Fruit fly (Drosophila melanogaster) whole organism, embryonic: Measurements from ENCODE around the gene CG9837.

ENCODE experiments used
- Abd-B ChIP-seq: fragments of 200-800 bp; sonication (Bioruptor generic); optimal IDR thresholded peaks from 2 replicates; lab custom pipeline; 2018; ENCODE audit warnings: missing biosample characterization, mild to moderate bottlenecking, missing genetic modification characterization, moderate library complexity
- Atf-2 ChIP-seq: fragments of 200-800 bp; sonication (Bioruptor generic); optimal IDR thresholded peaks from 2 replicates; lab custom pipeline; 2016; ENCODE audit warnings: missing biosample characterization, missing genetic modification characterization
- Atf6 ChIP-seq: fragments of 200-800 bp; sonication (Bioruptor generic); IDR thresholded peaks from 2 replicates; pipeline ENCODE4 v1.3.6; 2022; ENCODE audit warnings: missing biosample characterization, missing genetic modification characterization
- BtbVII ChIP-seq: fragments of 200-800 bp; sonication (Bioruptor generic); optimal IDR thresholded peaks from 3 replicates; lab custom pipeline; 2017; ENCODE audit warnings: missing biosample characterization, mild to moderate bottlenecking, missing genetic modification characterization
- CG10147 ChIP-seq: fragments of 200-800 bp; sonication (Bioruptor generic); optimal IDR thresholded peaks from 2 replicates; lab custom pipeline; 2019; ENCODE audit warnings: missing biosample characterization, mild to moderate bottlenecking, missing genetic modification characterization, moderate library complexity
- CG10321 ChIP-seq: fragments of 200-800 bp; sonication (Bioruptor generic); IDR thresholded peaks from 2 replicates; pipeline ENCODE4 v1.3.6; 2022; ENCODE audit warnings: missing biosample characterization, missing genetic modification characterization
- CG10431 ChIP-seq: fragments of 200-800 bp; sonication (Bioruptor generic); optimal IDR thresholded peaks from 3 replicates; lab custom pipeline; 2018; ENCODE audit warnings: missing biosample characterization, mild to moderate bottlenecking, missing genetic modification characterization
- CG11398 ChIP-seq: fragments of 200-800 bp; sonication (Bioruptor generic); optimal IDR thresholded peaks from 2 replicates; lab custom pipeline; 2016; ENCODE audit warnings: missing biosample characterization, missing genetic modification characterization
- CG12299 ChIP-seq: fragments of 200-800 bp; sonication (Bioruptor generic); optimal IDR thresholded peaks from 2 replicates; lab custom pipeline; 2018; ENCODE audit warnings: missing biosample characterization, mild to moderate bottlenecking, missing genetic modification characterization
- CG15601 ChIP-seq: fragments of 200-800 bp; sonication (Bioruptor generic); optimal IDR thresholded peaks from 3 replicates; lab custom pipeline; 2019; ENCODE audit warnings: missing biosample characterization, mild to moderate bottlenecking, missing genetic modification characterization, moderate library complexity
- CG16815 ChIP-seq: fragments of 200-800 bp; sonication (Bioruptor generic); optimal IDR thresholded peaks from 3 replicates; lab custom pipeline; 2017; ENCODE audit warnings: missing biosample characterization, mild to moderate bottlenecking, missing genetic modification characterization
- CG17186 ChIP-seq: fragments of 200-800 bp; sonication (Bioruptor generic); optimal IDR thresholded peaks from 3 replicates; lab custom pipeline; 2017; ENCODE audit warnings: missing biosample characterization, missing genetic modification reagents, missing genetic modification characterization
- CG2199 ChIP-seq: fragments of 200-800 bp; sonication (Bioruptor generic); IDR thresholded peaks from 3 replicates; pipeline ENCODE4 v1.3.6; 2022; ENCODE audit warnings: missing biosample characterization, missing genetic modification characterization
- CG2678 ChIP-seq: fragments of 200-800 bp; sonication (Bioruptor generic); optimal IDR thresholded peaks from 3 replicates; lab custom pipeline; 2019; ENCODE audit warnings: missing biosample characterization, mild to moderate bottlenecking, missing genetic modification characterization, moderate library complexity
- CG30020 ChIP-seq: fragments of 200-800 bp; optimal IDR thresholded peaks from 2 replicates; lab custom pipeline; 2019; ENCODE audit warnings: missing biosample characterization, mild to moderate bottlenecking, missing genetic modification characterization, moderate library complexity
- CG31441 ChIP-seq: fragments of 200-800 bp; sonication (Bioruptor generic); IDR thresholded peaks from 2 replicates; pipeline ENCODE4 v1.3.6; 2022; ENCODE audit warnings: missing biosample characterization, missing genetic modification characterization
- CG34376 ChIP-seq: fragments of 200-800 bp; sonication (Bioruptor generic); optimal IDR thresholded peaks from 2 replicates; lab custom pipeline; 2018; ENCODE audit warnings: missing biosample characterization, mild to moderate bottlenecking, missing genetic modification characterization
- CG4707 ChIP-seq: fragments of 200-800 bp; sonication (Bioruptor generic); optimal IDR thresholded peaks from 2 replicates; lab custom pipeline; 2018; ENCODE audit warnings: missing biosample characterization, mild to moderate bottlenecking, missing genetic modification characterization, moderate library complexity
- CG4730 ChIP-seq: fragments of 200-800 bp; sonication (Bioruptor generic); IDR thresholded peaks from 2 replicates; pipeline ENCODE4 v1.3.6; 2022; ENCODE audit warnings: missing biosample characterization, missing genetic modification characterization
- CG5245 ChIP-seq: fragments of 200-800 bp; sonication (Bioruptor generic); optimal IDR thresholded peaks from 3 replicates; lab custom pipeline; 2016; ENCODE audit warnings: missing biosample characterization, missing genetic modification characterization
- CG8359 ChIP-seq: fragments of 200-800 bp; sonication (Bioruptor generic); optimal IDR thresholded peaks from 2 replicates; lab custom pipeline; 2017; ENCODE audit warnings: missing biosample characterization, mild to moderate bottlenecking, missing genetic modification characterization, borderline replicate concordance
- CG9817 ChIP-seq: fragments of 200-800 bp; sonication (Bioruptor generic); optimal IDR thresholded peaks from 2 replicates; lab custom pipeline; 2018; ENCODE audit warnings: missing biosample characterization, mild to moderate bottlenecking, missing genetic modification characterization, moderate library complexity
- Dref ChIP-seq: fragments of 200-800 bp; sonication (Bioruptor generic); IDR thresholded peaks from 2 replicates; pipeline ENCODE4 v1.3.6; 2022; ENCODE audit warnings: missing biosample characterization, missing genetic modification characterization
- Fer3 ChIP-seq: fragments of 200-800 bp; sonication (Bioruptor generic); optimal IDR thresholded peaks from 2 replicates; lab custom pipeline; 2018; ENCODE audit warnings: missing biosample characterization, mild to moderate bottlenecking, missing genetic modification characterization, moderate library complexity
- H2.0 ChIP-seq: fragments of 200-800 bp; sonication (Bioruptor generic); IDR thresholded peaks from 2 replicates; pipeline ENCODE4 v1.3.6; 2022; ENCODE audit warnings: missing biosample characterization, missing genetic modification characterization
- Hr3 ChIP-seq: fragments of 200-800 bp; sonication (Bioruptor generic); optimal IDR thresholded peaks from 3 replicates; lab custom pipeline; 2016; ENCODE audit warnings: missing biosample characterization, missing genetic modification characterization
- Hr78 ChIP-seq, 2 experiments: fragments of 200-800 bp in 1 of 2; fragments of >200 bp in 1 of 2; sonication (Bioruptor generic) in 1 of 2; optimal IDR thresholded peaks; 2 replicates each; lab custom pipeline; 2017 to 2019; ENCODE audit warnings: missing biosample characterization in 2 of 2, missing genetic modification characterization in 2 of 2, mild to moderate bottlenecking in 1 of 2, moderate library complexity in 1 of 2
- Mrtf ChIP-seq: fragments of 200-800 bp; sonication (Bioruptor generic); IDR thresholded peaks from 3 replicates; pipeline ENCODE4 v1.3.6; 2022; ENCODE audit warnings: missing biosample characterization, missing genetic modification characterization
- NfI ChIP-seq: fragments of 200-800 bp; sonication (Bioruptor generic); optimal IDR thresholded peaks from 3 replicates; lab custom pipeline; 2018; ENCODE audit warnings: missing biosample characterization, mild to moderate bottlenecking, missing genetic modification characterization, moderate library complexity
- Spps ChIP-seq: fragments of 200-800 bp; sonication (Bioruptor generic); optimal IDR thresholded peaks from 2 replicates; lab custom pipeline; 2018; ENCODE audit warnings: missing biosample characterization, mild to moderate bottlenecking, missing genetic modification characterization
- Ssrp ChIP-seq: fragments of 200-800 bp; sonication (Bioruptor generic); optimal IDR thresholded peaks from 2 replicates; lab custom pipeline; 2018; ENCODE audit warnings: missing biosample characterization, mild to moderate bottlenecking, missing genetic modification characterization, moderate library complexity
- YL-1 ChIP-seq: fragments of 200-800 bp; sonication (Bioruptor generic); optimal IDR thresholded peaks from 3 replicates; lab custom pipeline; 2017; ENCODE audit warnings: missing biosample characterization, mild to moderate bottlenecking, missing genetic modification characterization
- ap ChIP-seq: fragments of 200-800 bp; sonication (Bioruptor generic); IDR thresholded peaks from 2 replicates; pipeline ENCODE4 v1.3.6; 2022; ENCODE audit warnings: missing biosample characterization, missing genetic modification characterization
- cato ChIP-seq: fragments of 200-800 bp; sonication (Bioruptor generic); optimal IDR thresholded peaks from 2 replicates; lab custom pipeline; 2016; ENCODE audit warnings: missing biosample characterization, missing genetic modification characterization, borderline replicate concordance
- chinmo ChIP-seq: fragments of 200-800 bp; sonication (Bioruptor generic); IDR thresholded peaks from 4 replicates; pipeline ENCODE4 v1.3.6; 2022; ENCODE audit warnings: missing biosample characterization, missing genetic modification characterization; ENCODE audit not compliant: partially characterized antibody
- croc ChIP-seq: fragments of 200-800 bp; sonication (Bioruptor generic); conservative IDR thresholded peaks from 3 replicates; pipeline ENCODE4 v1.3.6; 2022; ENCODE audit warnings: missing biosample characterization, missing genetic modification characterization
- fd3F ChIP-seq: fragments of 200-800 bp; sonication (Bioruptor generic); optimal IDR thresholded peaks from 2 replicates; lab custom pipeline; 2018; ENCODE audit warnings: missing biosample characterization, mild to moderate bottlenecking, missing genetic modification characterization, moderate library complexity
- hb ChIP-seq: fragments of 200-800 bp; sonication (Bioruptor generic); IDR thresholded peaks from 3 replicates; pipeline ENCODE4 v1.3.6; 2022; ENCODE audit warnings: missing biosample characterization, missing genetic modification characterization; ENCODE audit not compliant: partially characterized antibody
- mam ChIP-seq: fragments of 200-800 bp; sonication (Bioruptor generic); optimal IDR thresholded peaks from 3 replicates; lab custom pipeline; 2016; ENCODE audit warnings: missing biosample characterization, missing genetic modification characterization
- nerfin-2 ChIP-seq: fragments of 200-800 bp; sonication (Bioruptor generic); IDR thresholded peaks from 2 replicates; pipeline ENCODE4 v1.3.6; 2022; ENCODE audit warnings: missing biosample characterization, missing genetic modification characterization; ENCODE audit not compliant: partially characterized antibody
- nmo ChIP-seq: fragments of 200-800 bp; sonication (Bioruptor generic); optimal IDR thresholded peaks from 2 replicates; lab custom pipeline; 2018; ENCODE audit warnings: missing biosample characterization, mild to moderate bottlenecking, missing genetic modification characterization, moderate library complexity
- p53 ChIP-seq: fragments of 200-800 bp; sonication (Bioruptor generic); optimal IDR thresholded peaks from 2 replicates; lab custom pipeline; 2016; ENCODE audit warnings: missing biosample characterization, missing genetic modification characterization
- peb ChIP-seq: fragments of 200-800 bp; sonication (Bioruptor generic); IDR thresholded peaks from 2 replicates; pipeline ENCODE4 v1.3.6; 2022; ENCODE audit warnings: missing biosample characterization, missing genetic modification characterization
- prd ChIP-seq, 3 experiments: fragments of >200 bp in 2 of 3; fragments of 200-800 bp in 1 of 3; sonication (Bioruptor generic) in 1 of 3; optimal IDR thresholded peaks in 2 of 3; IDR thresholded peaks in 1 of 3; 2 replicates in 2 of 3; 3 replicates in 1 of 3; pipeline versions ENCODE4 v1.3.6 to Lab custom; 2017 to 2022; ENCODE audit warnings: missing biosample characterization in 1 of 3, missing genetic modification characterization in 1 of 3
- ranshi ChIP-seq: fragments of 200-800 bp; sonication (Bioruptor generic); IDR thresholded peaks from 2 replicates; pipeline ENCODE4 v1.3.6; 2022; ENCODE audit warnings: missing biosample characterization, missing genetic modification characterization
- ro ChIP-seq: fragments of 200-800 bp; sonication (Bioruptor generic); IDR thresholded peaks from 2 replicates; pipeline ENCODE4 v1.3.6; 2022; ENCODE audit warnings: missing biosample characterization, missing genetic modification characterization
- slp2 ChIP-seq: fragments of 200-800 bp; sonication (Bioruptor generic); optimal IDR thresholded peaks from 2 replicates; lab custom pipeline; 2016; ENCODE audit warnings: missing biosample characterization, missing genetic modification characterization
- vvl ChIP-seq: fragments of 200-800 bp; sonication (Bioruptor generic); IDR thresholded peaks from 2 replicates; pipeline ENCODE4 v1.3.6; 2022; ENCODE audit warnings: missing biosample characterization, missing genetic modification characterization
- zfh2 ChIP-seq: fragments of 200-800 bp; sonication (Bioruptor generic); optimal IDR thresholded peaks from 2 replicates; lab custom pipeline; 2016; ENCODE audit warnings: missing biosample characterization, missing genetic modification characterization

CG9837 gene

DNA sequence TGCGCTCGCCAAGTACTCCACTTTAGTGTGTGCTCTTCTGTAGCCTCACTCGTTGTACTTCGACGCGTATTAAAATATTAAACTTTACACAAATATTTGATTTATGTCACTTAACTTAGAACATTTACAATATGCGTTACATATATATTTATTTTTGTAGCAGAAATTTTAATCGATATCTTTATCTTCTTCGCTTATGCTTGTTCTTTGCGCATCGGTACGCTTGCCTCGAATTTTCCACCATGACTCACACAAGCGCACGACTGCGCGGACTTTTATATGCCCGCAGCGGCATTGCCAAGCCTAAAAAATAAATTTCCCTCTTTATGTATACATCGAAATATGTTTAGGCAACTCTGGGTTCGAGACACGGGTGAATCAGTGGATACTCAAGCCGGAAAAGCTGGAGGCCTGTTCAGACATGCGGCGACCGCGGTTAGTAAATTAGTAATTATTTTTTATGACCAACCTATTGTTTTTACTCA lies 7.1 kb upstream of the CG9837 start, which contains the start of gene aqz (continued):
- TF ChIP-seq CG5245 (GFP tag; lab: Kevin White, UChicago) (no peak), Hr3 (no peak), CG34376 (GFP tag; lab: Kevin White, UChicago) (peak; percentile 91), Atf-2 (GFP tag; lab: Kevin White, UChicago) (peak; percentile 48), fd3F (GFP tag; lab: Kevin White, UChicago) (no peak), Spps (tag; lab: Kevin White, UChicago) (peak; percentile 8), YL-1 (peak; percentile 89), vvl (peak; percentile 85), CG10147 (GFP tag; lab: Kevin White, UChicago) (peak; percentile 5), CG2199 (GFP tag; lab: Robert Waterston, UW) (peak; percentile 95; the same call in 2 of the 3 replicates), H2.0 (GFP tag; lab: Robert Waterston, UW) (no peak), zfh2 (GFP tag; lab: Kevin White, UChicago) (peak; percentile 58), cato (GFP tag; lab: Kevin White, UChicago) (no peak), Mrtf (GFP tag; lab: Robert Waterston, UW) (no peak; the same call in 1 of the 3 replicates), nmo (peak; percentile 58), Hr78 (GFP tag; optimal IDR thresholded peaks at IDR 0.05; lab: Kevin White, UChicago) (no peak), peb (GFP tag; lab: Robert Waterston, UW) (no peak), CG16815 (GFP tag; lab: Kevin White, UChicago) (no peak), p53 (peak; percentile 41), CG30020 (tag; lab: Kevin White, UChicago) (peak; percentile 92), croc (GFP tag; lab: Robert Waterston, UW) (no peak), Ssrp (tag; lab: Kevin White, UChicago) (no peak), nerfin-2 (GFP tag; lab: Robert Waterston, UW) (peak; percentile 43; the same call in 1 of the 2 replicates), Fer3 (peak; percentile 43), CG10321 (GFP tag; lab: Robert Waterston, UW) (peak; percentile 7; the same call in 1 of the 2 replicates), CG12299 (peak; percentile 39), Abd-B (GFP tag; lab: Kevin White, UChicago) (peak; percentile 77), CG4730 (no peak), CG9817 (tag; lab: Kevin White, UChicago) (peak; percentile 66), CG2678 (peak; percentile 56), CG10431 (GFP tag; lab: Kevin White, UChicago) (peak; percentile 42), ranshi (GFP tag; lab: Robert Waterston, UW) (peak; percentile 36; the same call in 1 of the 2 replicates), Dref (GFP tag; lab: Robert Waterston, UW) (peak; percentile 74), CG4707 (GFP tag; lab: Kevin White, UChicago) (peak; percentile 63), CG15601 (tag; lab: Kevin White, UChicago) (peak; percentile 66), chinmo (GFP tag; lab: Robert Waterston, UW) (peak; percentile 75; the same call in 2 of the 4 replicates), slp2 (GFP tag; lab: Kevin White, UChicago) (peak; percentile 46), CG11398 (GFP tag; lab: Kevin White, UChicago) (peak; percentile 53), Atf6 (GFP tag; lab: Robert Waterston, UW) (no peak), CG17186 (peak; percentile 69), ap (GFP tag; lab: Robert Waterston, UW) (no peak), CG8359 (GFP tag; lab: Kevin White, UChicago) (no peak), CG31441 (GFP tag; lab: Robert Waterston, UW) (peak; percentile 39), hb (GFP tag; lab: Robert Waterston, UW) (no peak), ro (no peak), prd (optimal IDR thresholded peaks at IDR 0.05; lab: Kevin White, UChicago) (no peak), prd (GFP tag; IDR thresholded peaks at IDR 0.05; lab: Robert Waterston, UW) (peak; percentile 49), BtbVII (GFP tag; lab: Kevin White, UChicago) (peak; percentile 22), NfI (GFP tag; lab: Kevin White, UChicago) (peak; percentile 64), mam (GFP tag; lab: Kevin White, UChicago) (peak; percentile 64)
